Worm (Caenorhabditis elegans) whole organism, L4 larva: ENCODE measurements around the gene btb-19.
A peak's percentile ranks its signal among the peaks of the same experiment; 100 is the strongest.
"Not testable (repeated sequence)": the region's sequence is repeated elsewhere in the genome, so short reads cannot be mapped to it uniquely, and the experiment has no call there.

Source experiments
- D1046.2 ChIP-seq: fragments of 200-800 bp; sonication (Bioruptor generic); IDR thresholded peaks from 2 replicates; pipeline ENCODE4 v1.3.6; 2022; ENCODE audit warnings: missing genetic modification characterization, missing compliant biosample characterization
- F10B5.3 ChIP-seq: sonication (generic microtip); optimal IDR thresholded peaks from 2 replicates; lab custom pipeline; 2016; ENCODE audit warnings: mild to moderate bottlenecking, missing genetic modification characterization, missing compliant biosample characterization
- F44E2.7 ChIP-seq: fragments of 200-800 bp; sonication (Bioruptor generic); IDR thresholded peaks from 2 replicates; pipeline ENCODE4 v2.1.2; 2022; ENCODE audit warnings: missing genetic modification characterization, missing compliant biosample characterization
- F49E8.2 ChIP-seq: sonication (generic microtip); optimal IDR thresholded peaks from 2 replicates; lab custom pipeline; 2016; ENCODE audit warnings: missing compliant biosample characterization, mild to moderate bottlenecking, missing genetic modification characterization, borderline replicate concordance
- T20F7.1 ChIP-seq: fragments of 200-800 bp; sonication (Bioruptor generic); optimal IDR thresholded peaks from 2 replicates; lab custom pipeline; 2018; ENCODE audit warnings: mild to moderate bottlenecking, missing genetic modification characterization, missing compliant biosample characterization
- Y48G9A.11 ChIP-seq: fragments of 200-800 bp; sonication (Bioruptor generic); IDR thresholded peaks from 2 replicates; pipeline ENCODE4 v1.3.6; 2022; ENCODE audit warnings: missing genetic modification reagents, missing genetic modification characterization, missing compliant biosample characterization
- Y75B8A.6 ChIP-seq: fragments of 200-800 bp; sonication (Bioruptor generic); IDR thresholded peaks from 2 replicates; pipeline ENCODE4 v1.3.6; 2022; ENCODE audit warnings: missing genetic modification reagents, missing genetic modification characterization, missing compliant biosample characterization
- aha-1 ChIP-seq: fragments of 150-350 bp; peaks from one replicate; lab custom pipeline; 2014; ENCODE audit warnings: missing biosample characterization, missing genetic modification characterization
- ceh-20 ChIP-seq: fragments of 200-800 bp; sonication (Bioruptor generic); IDR thresholded peaks from 2 replicates; pipeline ENCODE4 v1.3.6; 2022; ENCODE audit warnings: missing genetic modification reagents, missing genetic modification characterization, missing compliant biosample characterization
- ceh-44 ChIP-seq: fragments of 200-800 bp; sonication (Bioruptor generic); IDR thresholded peaks from 2 replicates; pipeline ENCODE4 v1.3.6; 2022; ENCODE audit warnings: missing genetic modification reagents, missing genetic modification characterization, missing compliant biosample characterization
- ctbp-1 ChIP-seq: fragments of 200-800 bp; sonication (Bioruptor generic); IDR thresholded peaks from 2 replicates; pipeline ENCODE4 v1.3.6; 2022; ENCODE audit warnings: missing genetic modification reagents, missing genetic modification characterization, missing compliant biosample characterization
- daf-16 ChIP-seq, 3 experiments: sonication (generic microtip); optimal IDR thresholded peaks; 2 replicates each; lab custom pipeline; 2016 to 2017; ENCODE audit warnings: missing genetic modification characterization in 3 of 3, missing genetic modification reagents in 3 of 3, mild to moderate bottlenecking in 2 of 3, missing compliant biosample characterization in 2 of 3, missing biosample characterization in 1 of 3, moderate library complexity in 1 of 3
- daf-19 ChIP-seq: fragments of 200-800 bp; sonication (Bioruptor generic); conservative IDR thresholded peaks from 2 replicates; pipeline ENCODE4 v1.3.6; 2022; ENCODE audit warnings: missing genetic modification characterization, missing compliant biosample characterization
- dmd-6 ChIP-seq: fragments of 200-800 bp; sonication (Bioruptor generic); IDR thresholded peaks from 2 replicates; pipeline ENCODE4 v1.3.6; 2022; ENCODE audit warnings: missing genetic modification reagents, missing genetic modification characterization, missing compliant biosample characterization
- dmd-8 ChIP-seq: fragments of 200-800 bp; sonication (Bioruptor generic); IDR thresholded peaks from 2 replicates; pipeline ENCODE4 v1.3.6; 2022; ENCODE audit warnings: missing genetic modification characterization, missing compliant biosample characterization
- dpl-1 ChIP-seq: fragments of 150-350 bp; optimal IDR thresholded peaks from 2 replicates; lab custom pipeline; 2014; ENCODE audit warnings: missing biosample characterization, missing genetic modification reagents, missing genetic modification characterization
- hlh-30 ChIP-seq: sonication (generic microtip); optimal IDR thresholded peaks from 2 replicates; lab custom pipeline; 2017; ENCODE audit warnings: antibody characterized with exemption, mild to moderate bottlenecking, missing genetic modification characterization, missing compliant biosample characterization; ENCODE audit not compliant: insufficient read depth
- lin-15B ChIP-seq: fragments of 150-350 bp; sonication (generic microtip); optimal IDR thresholded peaks from 3 replicates; lab custom pipeline; 2014; ENCODE audit warnings: missing biosample characterization, missing genetic modification characterization
- lin-29 ChIP-seq: fragments of 200-800 bp; sonication (Bioruptor generic); IDR thresholded peaks from 2 replicates; pipeline ENCODE4 v1.3.6; 2022; ENCODE audit warnings: missing genetic modification reagents, missing genetic modification characterization, missing compliant biosample characterization
- lin-38 ChIP-seq: fragments of 200-800 bp; sonication (Bioruptor generic); IDR thresholded peaks from 2 replicates; pipeline ENCODE4 v1.3.6; 2022; ENCODE audit warnings: missing genetic modification reagents, missing genetic modification characterization, missing compliant biosample characterization
- lir-3 ChIP-seq: sonication (generic microtip); optimal IDR thresholded peaks from 2 replicates; lab custom pipeline; 2016; ENCODE audit warnings: mild to moderate bottlenecking, missing genetic modification characterization, missing compliant biosample characterization
- lsy-2 ChIP-seq, 2 experiments: fragments of 150-350 bp in 1 of 2; sonication (generic microtip) in 1 of 2; optimal IDR thresholded peaks; 2 replicates each; lab custom pipeline; 2014 to 2017; ENCODE audit warnings: missing biosample characterization in 2 of 2, missing genetic modification characterization in 2 of 2
- madf-9 ChIP-seq: fragments of 200-800 bp; sonication (Bioruptor generic); conservative IDR thresholded peaks from 2 replicates; pipeline ENCODE4 v1.3.6; 2022; ENCODE audit warnings: missing genetic modification reagents, missing genetic modification characterization, missing compliant biosample characterization
- mxl-3 ChIP-seq: fragments of 200-800 bp; sonication (Bioruptor generic); optimal IDR thresholded peaks from 2 replicates; lab custom pipeline; 2018; ENCODE audit warnings: mild to moderate bottlenecking, missing genetic modification characterization, missing compliant biosample characterization
- nhr-25 ChIP-seq: sonication (generic microtip); optimal IDR thresholded peaks from 2 replicates; lab custom pipeline; 2017; ENCODE audit warnings: missing genetic modification characterization, mild to moderate bottlenecking, missing compliant biosample characterization, antibody characterized with exemption, moderate library complexity, borderline replicate concordance; ENCODE audit not compliant: insufficient read depth
- nhr-28 ChIP-seq: fragments of 150-350 bp; optimal IDR thresholded peaks from 2 replicates; lab custom pipeline; 2014; ENCODE audit warnings: missing biosample characterization, missing genetic modification characterization
- nhr-41 ChIP-seq: fragments of 200-800 bp; sonication (Bioruptor generic); IDR thresholded peaks from 2 replicates; pipeline ENCODE4 v1.3.6; 2022; ENCODE audit warnings: missing genetic modification reagents, missing genetic modification characterization, missing compliant biosample characterization
- nhr-42 ChIP-seq: fragments of 200-800 bp; sonication (Bioruptor generic); IDR thresholded peaks from 2 replicates; pipeline ENCODE4 v1.3.6; 2022; ENCODE audit warnings: missing genetic modification characterization, missing compliant biosample characterization
- nhr-48 ChIP-seq: sonication (generic microtip); optimal IDR thresholded peaks from 2 replicates; lab custom pipeline; 2016; ENCODE audit warnings: mild to moderate bottlenecking, missing genetic modification characterization, missing compliant biosample characterization
- nhr-76 ChIP-seq: fragments of 150-350 bp; optimal IDR thresholded peaks from 2 replicates; lab custom pipeline; 2014; ENCODE audit warnings: missing biosample characterization, missing genetic modification characterization
- nhr-77 ChIP-seq: fragments of 150-350 bp; optimal IDR thresholded peaks from 2 replicates; lab custom pipeline; 2014; ENCODE audit warnings: missing biosample characterization, missing genetic modification characterization
- pha-4 ChIP-seq, 2 experiments: fragments of 150-350 bp in 1 of 2; fragments of 200-800 bp in 1 of 2; sonication (Bioruptor generic) in 1 of 2; IDR thresholded peaks in 1 of 2; optimal IDR thresholded peaks in 1 of 2; 2 replicates each; pipeline versions ENCODE4 v1.3.6 to Lab custom; 2014 to 2022; ENCODE audit warnings: missing genetic modification characterization in 2 of 2, missing genetic modification reagents in 2 of 2, missing biosample characterization in 1 of 2, missing compliant biosample characterization in 1 of 2
- pqm-1 ChIP-seq: sonication (generic microtip); optimal IDR thresholded peaks from 2 replicates; lab custom pipeline; 2017; ENCODE audit warnings: missing biosample characterization, missing genetic modification characterization
- rbr-2 ChIP-seq: sonication (generic microtip); optimal IDR thresholded peaks from 2 replicates; lab custom pipeline; 2016; ENCODE audit warnings: missing genotype, missing genetic modification characterization, missing compliant biosample characterization
- set-16 ChIP-seq: fragments of 200-800 bp; sonication (Bioruptor generic); IDR thresholded peaks from 2 replicates; pipeline ENCODE4 v1.3.6; 2022; ENCODE audit warnings: missing genetic modification reagents, missing genetic modification characterization, missing compliant biosample characterization
- skn-1 ChIP-seq: fragments of 150-350 bp; optimal IDR thresholded peaks from 2 replicates; lab custom pipeline; 2014; ENCODE audit warnings: missing biosample characterization, missing genetic modification characterization
- snpc-4 ChIP-seq: fragments of 150-350 bp; optimal IDR thresholded peaks from 2 replicates; lab custom pipeline; 2014; ENCODE audit warnings: missing biosample characterization, missing genetic modification characterization
- spr-1 ChIP-seq: sonication (generic microtip); optimal IDR thresholded peaks from 2 replicates; lab custom pipeline; 2016; ENCODE audit warnings: mild to moderate bottlenecking, missing genetic modification characterization, missing compliant biosample characterization
- spr-3 ChIP-seq: fragments of 200-800 bp; sonication (Bioruptor generic); optimal IDR thresholded peaks from 2 replicates; lab custom pipeline; 2018; ENCODE audit warnings: mild to moderate bottlenecking, missing genetic modification characterization, missing compliant biosample characterization
- tra-1 ChIP-seq: fragments of 200-800 bp; sonication (Bioruptor generic); IDR thresholded peaks from 2 replicates; pipeline ENCODE4 v1.3.6; 2022; ENCODE audit warnings: missing genetic modification reagents, missing genetic modification characterization, missing compliant biosample characterization
- vab-7 ChIP-seq: fragments of 200-800 bp; sonication (Bioruptor generic); IDR thresholded peaks from 2 replicates; pipeline ENCODE4 v1.3.6; 2022; ENCODE audit warnings: missing genetic modification reagents, missing genetic modification characterization, missing compliant biosample characterization
- zfp-2 ChIP-seq: sonication (generic microtip); optimal IDR thresholded peaks from 2 replicates; lab custom pipeline; 2016; ENCODE audit warnings: mild to moderate bottlenecking, missing genetic modification characterization, missing compliant biosample characterization

The btb-19 gene

DNA sequence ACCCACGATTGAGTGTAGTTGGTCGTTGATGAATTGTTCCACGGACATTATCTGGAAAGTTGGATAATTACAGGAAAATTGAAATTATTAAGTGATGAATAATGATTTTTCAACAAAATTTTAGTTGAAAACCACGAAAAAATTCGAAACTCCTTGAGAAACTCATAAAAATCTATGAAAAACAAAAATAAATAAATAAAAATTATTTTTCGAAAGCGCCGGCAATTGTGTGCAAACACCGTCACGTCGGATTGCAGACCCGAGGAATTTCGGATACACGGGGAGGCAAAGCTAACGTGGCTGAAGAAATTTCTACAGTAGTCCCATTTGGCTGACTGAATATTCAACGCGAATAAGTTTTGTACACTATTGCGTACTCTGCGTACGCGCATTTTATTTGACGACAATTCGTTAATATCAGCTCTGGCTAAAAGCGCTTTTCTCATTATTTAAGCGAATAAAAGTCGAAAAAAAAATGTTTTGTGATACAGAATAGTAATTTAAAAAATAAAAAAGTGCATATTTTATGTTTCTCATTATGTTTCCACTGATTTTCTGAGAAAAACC, 39.7 kb upstream of the btb-19 start, which contains the start of gene mog-4 (continued):
- TF ChIP-seq nhr-77 (tag; lab: Kevin White, UChicago) (peak; percentile 99), mxl-3 (GFP tag; lab: Kevin White, UChicago) (peak; percentile 94), nhr-48 (peak; percentile 87), dmd-6 (GFP tag; lab: Robert Waterston, UW) (peak; percentile 100), Y48G9A.11 (GFP tag; lab: Robert Waterston, UW) (peak; percentile 98), nhr-28 (tag; lab: Kevin White, UChicago) (peak; percentile 58), D1046.2 (peak; percentile 98), lin-29 (GFP tag; lab: Robert Waterston, UW) (peak; percentile 98), set-16 (GFP tag; lab: Robert Waterston, UW) (peak; percentile 9; the same call in 1 of the 2 replicates), spr-3 (GFP tag; lab: Kevin White, UChicago) (peak; percentile 84), dmd-8 (GFP tag; lab: Robert Waterston, UW) (peak; percentile 83), F10B5.3 (peak; percentile 74), nhr-41 (GFP tag; lab: Robert Waterston, UW) (peak; percentile 98), nhr-76 (tag; lab: Kevin White, UChicago) (peak; percentile 43), spr-1 (tag; lab: Kevin White, UChicago) (peak; percentile 93), lin-15B (tag; lab: Kevin White, UChicago) (peak; percentile 59), ceh-20 (GFP tag; lab: Robert Waterston, UW) (peak; percentile 100), madf-9 (GFP tag; lab: Robert Waterston, UW) (peak; percentile 100), F44E2.7 (peak; percentile 77; the same call in 1 of the 2 replicates), lir-3 (peak; percentile 61), F49E8.2 (tag; lab: Kevin White, UChicago) (peak; percentile 84), tra-1 (GFP tag; lab: Robert Waterston, UW) (peak; percentile 100), hlh-30 (tag; lab: Kevin White, UChicago) (peak; percentile 71), lin-38 (GFP tag; lab: Robert Waterston, UW) (peak; percentile 98), zfp-2 (tag; lab: Kevin White, UChicago) (peak; percentile 87), lsy-2 (tag; optimal IDR thresholded peaks at IDR 0.05; lab: Kevin White, UChicago) (peak; percentile 97 to 99), pqm-1 (peak; percentile 5), vab-7 (peak; percentile 100), dpl-1 (GFP tag; lab: Kevin White, UChicago) (peak; percentile 79), pha-4 (GFP tag; IDR thresholded peaks at IDR 0.05; lab: Robert Waterston, UW) (peak; percentile 99), T20F7.1 (GFP tag; lab: Kevin White, UChicago) (peak; percentile 95), snpc-4 (tag; lab: Kevin White, UChicago) (peak; percentile 32), daf-19 (GFP tag; lab: Robert Waterston, UW) (peak; percentile 98), daf-16 (GFP tag; optimal IDR thresholded peaks at IDR 0.05; lab: Kevin White, UChicago) (peak; percentile 70 to 92), daf-16 (tag; optimal IDR thresholded peaks at IDR 0.05; lab: Kevin White, UChicago) (peak; percentile 76), nhr-42 (GFP tag; lab: Robert Waterston, UW) (peak; percentile 100), Y75B8A.6 (peak; percentile 100)
- not testable (repeated sequence) for TF ChIP-seq pha-4 (tag; optimal IDR thresholded peaks at IDR 0.05; lab: Kevin White, UChicago)

DNA sequence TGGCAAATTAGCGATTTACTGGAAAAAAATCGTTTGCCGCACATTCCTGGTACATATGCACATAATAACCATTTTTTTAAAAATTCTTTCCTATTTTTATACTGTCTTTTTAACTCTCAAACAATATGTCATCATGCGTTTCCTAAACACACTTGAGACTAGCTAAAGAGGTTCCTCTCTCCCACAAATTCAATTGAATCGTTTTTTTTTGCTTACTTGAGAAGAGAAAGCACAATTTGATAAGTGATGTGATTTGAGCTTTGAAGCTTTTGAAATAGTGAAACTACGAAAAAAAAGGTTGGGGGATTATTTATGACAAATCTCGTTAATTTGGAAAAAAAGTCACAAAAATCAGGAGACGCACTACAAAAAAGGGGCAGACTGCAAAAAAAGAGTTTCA, 33.1 kb upstream of the btb-19 start:
- TF ChIP-seq skn-1 (tag; lab: Kevin White, UChicago): no peak
- no peak for TF ChIP-seq nhr-41 (GFP tag; lab: Robert Waterston, UW)
- TF ChIP-seq set-16 (GFP tag; lab: Robert Waterston, UW): no peak
- TF ChIP-seq daf-16 (GFP tag; optimal IDR thresholded peaks at IDR 0.05; lab: Kevin White, UChicago): no peak
- TF ChIP-seq daf-16 (tag; optimal IDR thresholded peaks at IDR 0.05; lab: Kevin White, UChicago): no peak
- TF ChIP-seq rbr-2 (tag; lab: Kevin White, UChicago): no peak
- no peak for TF ChIP-seq lin-29 (GFP tag; lab: Robert Waterston, UW)
- no peak for TF ChIP-seq ceh-44
- peak; percentile 30 for TF ChIP-seq aha-1 (tag; lab: Kevin White, UChicago)
- TF ChIP-seq Y48G9A.11 (GFP tag; lab: Robert Waterston, UW): no peak
- TF ChIP-seq F49E8.2 (tag; lab: Kevin White, UChicago): no peak
- TF ChIP-seq T20F7.1 (GFP tag; lab: Kevin White, UChicago): no peak
- 0 out of 2 replicates have a peak, but pooled peaks have one; percentile 18 for TF ChIP-seq ctbp-1
- no peak for TF ChIP-seq nhr-25
